Worm (Caenorhabditis elegans): ENCODE measurements around the gene lact-3.

ce11 chrII:10660892-10661291, 3.4 kb upstream of the lact-3 start, which contains the start of gene marc-2:
- no peak for TF ChIP-seq mml-1 (tag; optimal IDR thresholded peaks at IDR 0.05)
- no peak for TF ChIP-seq ceh-16 (tag; optimal IDR thresholded peaks at IDR 0.05)
- TF ChIP-seq ZK546.5 (tag; optimal IDR thresholded peaks at IDR 0.05) = no peak
- TF ChIP-seq nhr-11 (tag; optimal IDR thresholded peaks at IDR 0.05) = no peak
